Fruit fly (Drosophila melanogaster): ENCODE measurements around the gene CG42813.

The CG42813 gene

DNA sequence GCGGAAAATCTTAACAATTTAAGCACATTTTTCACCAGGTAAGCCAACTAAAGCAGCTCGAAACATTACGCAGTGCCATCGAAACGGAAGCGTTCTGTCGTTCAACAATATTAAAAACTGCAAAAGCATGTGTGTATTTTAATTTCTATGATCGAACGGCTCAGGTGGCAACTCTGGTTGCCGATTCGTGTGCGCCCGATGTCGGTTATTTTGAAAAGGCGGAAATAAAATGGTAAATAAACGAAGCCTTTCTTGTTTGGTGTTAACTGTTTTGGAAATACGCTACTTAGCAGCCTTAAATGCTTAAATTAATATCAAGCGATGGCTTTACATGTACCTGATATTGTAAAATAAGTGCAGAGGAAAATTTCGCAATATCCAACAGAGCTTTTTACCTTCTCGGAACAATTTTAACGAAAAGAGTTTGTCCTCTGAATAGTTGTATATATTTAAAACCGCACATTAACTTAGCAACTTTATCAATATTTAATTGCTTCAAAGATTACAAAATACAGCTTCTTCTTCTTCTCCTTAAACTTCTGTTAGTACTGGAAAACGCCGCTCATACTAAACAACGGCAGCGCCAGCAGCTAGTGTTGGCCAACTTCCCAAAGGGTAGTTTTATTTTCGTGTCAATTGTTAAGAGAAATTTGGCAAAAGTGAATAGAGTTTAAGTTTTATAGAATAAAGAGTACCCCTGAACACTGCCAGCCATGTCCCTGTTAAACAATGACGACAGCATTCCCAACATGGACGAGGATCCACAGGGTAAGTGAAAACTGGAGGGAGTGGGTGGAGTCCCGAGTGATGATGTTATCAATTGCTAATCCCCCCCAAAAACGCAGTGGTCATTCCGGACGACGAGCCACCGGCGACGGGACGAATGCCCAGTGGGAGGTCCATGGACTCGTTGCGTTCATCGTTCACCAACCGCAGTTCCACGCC, 45.0 kb upstream of the CG42813 start, which contains the start of gene CG5934 (continued):
- TF ChIP-seq schlank (tag; optimal IDR thresholded peaks at IDR 0.05) (no peak), CG3065 (GFP tag; optimal IDR thresholded peaks at IDR 0.05) (no peak), eve (GFP tag; optimal IDR thresholded peaks at IDR 0.05) (no peak), btn (GFP tag; optimal IDR thresholded peaks at IDR 0.05) (no peak), E2f2 (GFP tag; IDR thresholded peaks at IDR 0.05) (peak; percentile 62), ssp (GFP tag; IDR thresholded peaks at IDR 0.05) (no peak), bsh (GFP tag; optimal IDR thresholded peaks at IDR 0.05) (no peak), inv (GFP tag; IDR thresholded peaks at IDR 0.05; ENCODE audit: partially characterized antibody) (no peak), PHDP (tag; optimal IDR thresholded peaks at IDR 0.05) (no peak), ab (GFP tag; optimal IDR thresholded peaks at IDR 0.05) (no peak), CG1529 (GFP tag; optimal IDR thresholded peaks at IDR 0.05) (peak; percentile 8), CG2199 (GFP tag; IDR thresholded peaks at IDR 0.05) (no peak), CG12659 (GFP tag; optimal IDR thresholded peaks at IDR 0.05) (peak; percentile 62), lbe (GFP tag; optimal IDR thresholded peaks at IDR 0.05) (no peak), ham (GFP tag; IDR thresholded peaks at IDR 0.05) (no peak), CG6765 (GFP tag; optimal IDR thresholded peaks at IDR 0.05) (no peak), CG42726 (GFP tag; IDR thresholded peaks at IDR 0.05; ENCODE audit: partially characterized antibody) (no peak), CG3995 (GFP tag; optimal IDR thresholded peaks at IDR 0.05) (peak; percentile 25), chm (GFP tag; IDR thresholded peaks at IDR 0.05) (no peak), CG9797 (GFP tag; optimal IDR thresholded peaks at IDR 0.05) (no peak), ERR (GFP tag; optimal IDR thresholded peaks at IDR 0.05) (no peak), NC2β (GFP tag; optimal IDR thresholded peaks at IDR 0.05) (peak; percentile 13), CG1832 (GFP tag; optimal IDR thresholded peaks at IDR 0.05) (no peak), rib (GFP tag; IDR thresholded peaks at IDR 0.05) (no peak), abd-A (tag; optimal IDR thresholded peaks at IDR 0.05) (no peak), CG10267 (tag; optimal IDR thresholded peaks at IDR 0.05) (peak; percentile 93), CG6272 (GFP tag; IDR thresholded peaks at IDR 0.05) (no peak), CG9817 (tag; optimal IDR thresholded peaks at IDR 0.05) (peak; percentile 36), CG17361 (GFP tag; IDR thresholded peaks at IDR 0.05) (no peak), lab (GFP tag; optimal IDR thresholded peaks at IDR 0.05) (peak; percentile 45), amos (GFP tag; IDR thresholded peaks at IDR 0.05; ENCODE audit: partially characterized antibody) (peak; percentile 25; the same call in 1 of the 2 replicates), gfzf (GFP tag; optimal IDR thresholded peaks at IDR 0.05) (peak; percentile 25), crc (GFP tag; optimal IDR thresholded peaks at IDR 0.05) (no peak), Poxn (GFP tag; IDR thresholded peaks at IDR 0.05) (no peak), CG6689 (GFP tag; IDR thresholded peaks at IDR 0.05) (no peak), CG32772 (GFP tag; IDR thresholded peaks at IDR 0.05) (no peak), ttk (GFP tag; IDR thresholded peaks at IDR 0.05) (peak; percentile 48; the same call in 1 of the 2 replicates), CG31441 (GFP tag; IDR thresholded peaks at IDR 0.05) (0 out of 2 replicates have a peak, but pooled peaks have one; percentile 8), repo (GFP tag; optimal IDR thresholded peaks at IDR 0.05) (no peak), CG2129 (GFP tag; IDR thresholded peaks at IDR 0.05; ENCODE audit: partially characterized antibody) (no peak), Abd-B (GFP tag; optimal IDR thresholded peaks at IDR 0.05) (peak; percentile 32), Jarid2 (GFP tag; optimal IDR thresholded peaks at IDR 0.05) (no peak), Lim3 (GFP tag; IDR thresholded peaks at IDR 0.05) (no peak), CG8924 (tag; optimal IDR thresholded peaks at IDR 0.05) (peak; percentile 4), Six4 (GFP tag; optimal IDR thresholded peaks at IDR 0.05) (no peak), twi (tag; optimal IDR thresholded peaks at IDR 0.05) (no peak), Myb (GFP tag; optimal IDR thresholded peaks at IDR 0.05) (peak; percentile 90), CG18619 (GFP tag; optimal IDR thresholded peaks at IDR 0.05) (peak; percentile 34), bcd (GFP tag; optimal IDR thresholded peaks at IDR 0.05) (peak; percentile 27)
